Fruit fly (Drosophila melanogaster): ENCODE measurements around the gene CG31760.

CG31760 gene

DNA sequence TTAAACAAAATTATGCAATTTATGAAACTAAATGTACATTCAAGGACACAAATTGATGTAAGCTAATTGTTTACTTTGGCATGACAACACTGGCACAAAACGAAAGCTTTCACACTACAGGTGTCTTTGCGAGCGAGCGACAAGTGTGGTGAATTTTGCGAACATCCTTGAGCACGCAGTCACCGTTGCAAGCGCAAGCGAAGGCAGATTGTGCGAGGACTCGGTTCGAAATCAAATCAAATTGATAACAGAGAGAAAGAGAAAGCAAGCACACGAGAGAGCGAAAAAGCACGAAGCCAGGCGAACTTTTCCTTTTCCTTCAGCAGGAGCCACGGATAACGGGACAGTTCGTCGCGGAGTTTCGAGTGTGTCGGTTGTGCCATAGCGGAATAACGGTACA, at the start of gene CG31760:
TSS of gene CG31760 (plus strand) at position 342 of the 400 bp plus-strand sequence.
- no peak for TF ChIP-seq h (optimal IDR thresholded peaks at IDR 0.05)
- no peak for TF ChIP-seq ttk (optimal IDR thresholded peaks at IDR 0.05)
- no peak for TF ChIP-seq insv (optimal IDR thresholded peaks at IDR 0.05)
- no peak for TF ChIP-seq psq (optimal IDR thresholded peaks at IDR 0.05)
- TF ChIP-seq Myc (optimal IDR thresholded peaks at IDR 0.05): no peak
- no peak for TF ChIP-seq Sin3A (optimal IDR thresholded peaks at IDR 0.05)

DNA sequence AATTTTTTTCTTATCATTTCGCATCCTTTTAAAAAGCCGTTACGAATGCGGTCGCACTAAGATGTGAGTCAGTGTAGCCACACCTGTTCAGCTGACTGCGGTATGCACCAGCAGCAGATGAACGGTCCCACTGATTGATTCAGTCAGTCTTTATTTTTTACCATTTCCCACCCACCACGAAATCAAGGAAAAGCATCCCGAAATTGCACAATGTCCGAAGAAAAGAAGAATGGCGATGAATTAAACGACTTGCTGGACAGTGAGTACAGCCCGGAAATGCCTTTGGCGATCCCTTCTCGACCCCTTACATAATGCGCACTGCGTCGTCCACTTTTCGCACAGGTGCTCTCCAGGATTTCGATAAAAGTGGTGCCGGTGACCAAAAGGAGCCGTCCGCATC, 48.9 kb upstream of the CG31760 start:
- TF ChIP-seq psq (optimal IDR thresholded peaks at IDR 0.05) (no peak), Sin3A (optimal IDR thresholded peaks at IDR 0.05) (no peak), h (optimal IDR thresholded peaks at IDR 0.05) (no peak), Myc (optimal IDR thresholded peaks at IDR 0.05) (no peak), insv (optimal IDR thresholded peaks at IDR 0.05) (no peak), ttk (optimal IDR thresholded peaks at IDR 0.05) (no peak)

- TF ChIP-seq psq (optimal IDR thresholded peaks at IDR 0.05): no peak
- TF ChIP-seq insv (optimal IDR thresholded peaks at IDR 0.05): no peak
- TF ChIP-seq ttk (optimal IDR thresholded peaks at IDR 0.05): no peak
- no peak for TF ChIP-seq Myc (optimal IDR thresholded peaks at IDR 0.05)
- TF ChIP-seq h (optimal IDR thresholded peaks at IDR 0.05): no peak
- TF ChIP-seq Sin3A (optimal IDR thresholded peaks at IDR 0.05): no peak
Measured at dm6 chr2L:12096396-12096813, 46.2 kb upstream of the CG31760 start, which contains the start of the genes CG6712 and Mt2. Gene CG6712, minus strand, starts transcription at chr2L:12096511. Gene Mt2, plus strand, starts transcription at chr2L:12096525.

DNA sequence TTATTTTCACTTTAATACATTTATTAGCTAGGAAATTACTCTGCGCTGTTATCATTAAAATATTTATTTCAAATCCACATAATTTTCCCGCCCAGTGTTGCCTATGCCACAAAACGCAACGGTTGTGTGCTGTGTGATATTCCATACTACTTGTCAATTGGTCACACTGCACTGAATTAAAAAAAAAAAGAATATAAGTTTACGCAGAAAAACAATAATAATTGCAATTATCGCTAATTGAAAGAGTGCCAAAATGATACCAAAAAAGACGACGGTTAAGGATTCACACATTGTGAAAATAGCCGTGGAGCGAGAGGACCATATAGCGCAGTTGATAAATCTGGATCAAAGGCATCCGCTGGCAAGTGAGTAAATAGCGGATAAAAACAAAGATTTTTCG, 44.9 kb upstream of the CG31760 start, which contains the start of gene Ced-12:
TSS of gene Ced-12 (plus strand) at position 141 of the 400 bp plus-strand sequence.
- TF ChIP-seq ttk (optimal IDR thresholded peaks at IDR 0.05): no peak
- no peak for TF ChIP-seq Sin3A (optimal IDR thresholded peaks at IDR 0.05)
- TF ChIP-seq h (optimal IDR thresholded peaks at IDR 0.05): no peak
- no peak for TF ChIP-seq insv (optimal IDR thresholded peaks at IDR 0.05)
- no peak for TF ChIP-seq psq (optimal IDR thresholded peaks at IDR 0.05)
- no peak for TF ChIP-seq Myc (optimal IDR thresholded peaks at IDR 0.05)

- TF ChIP-seq psq (optimal IDR thresholded peaks at IDR 0.05): no peak
- no peak for TF ChIP-seq Sin3A (optimal IDR thresholded peaks at IDR 0.05)
- no peak for TF ChIP-seq ttk (optimal IDR thresholded peaks at IDR 0.05)
- TF ChIP-seq insv (optimal IDR thresholded peaks at IDR 0.05): no peak
- TF ChIP-seq Myc (optimal IDR thresholded peaks at IDR 0.05): no peak
Measured at dm6 chr2L:12103231-12104210, 39.1 kb upstream of the CG31760 start, which contains the start of the genes Patsas and ThrRS. Gene Patsas, minus strand, starts transcription at chr2L:12103285. Gene ThrRS, plus strand, starts transcription at chr2L:12103751.

DNA sequence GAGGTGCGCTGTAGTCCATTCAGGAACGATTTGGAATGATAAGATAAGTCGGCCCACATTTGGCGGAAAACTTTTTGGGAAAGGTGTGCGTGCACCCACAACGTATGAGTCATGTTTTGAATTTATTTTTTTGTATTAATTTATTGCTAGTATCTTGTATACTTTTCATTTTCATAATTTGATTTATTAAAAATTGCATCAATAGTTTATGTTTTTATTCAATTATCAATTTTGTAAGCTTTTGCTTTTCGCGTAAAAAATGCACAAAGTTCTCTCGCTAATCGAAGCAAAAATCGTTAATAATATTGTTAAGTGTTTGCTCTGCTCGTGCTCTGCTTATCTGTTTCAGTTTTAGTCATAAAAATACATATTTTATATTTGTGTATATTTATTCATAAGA, 35.5 kb upstream of the CG31760 start:
- TF ChIP-seq psq (optimal IDR thresholded peaks at IDR 0.05): no peak
- TF ChIP-seq Myc (optimal IDR thresholded peaks at IDR 0.05): no peak
- TF ChIP-seq insv (optimal IDR thresholded peaks at IDR 0.05): no peak
- TF ChIP-seq h (optimal IDR thresholded peaks at IDR 0.05): no peak

dm6 chr2L:12108779-12109564, 33.6 kb upstream of the CG31760 start, which contains the start of the genes Rab6 and Phae1:
Gene Rab6, minus strand, starts transcription at chr2L:12109116.
Gene Phae1, plus strand, starts transcription at chr2L:12109417.
- TF ChIP-seq psq (optimal IDR thresholded peaks at IDR 0.05) (no peak), ttk (optimal IDR thresholded peaks at IDR 0.05) (no peak), Myc (optimal IDR thresholded peaks at IDR 0.05) (no peak), insv (optimal IDR thresholded peaks at IDR 0.05) (no peak), h (optimal IDR thresholded peaks at IDR 0.05) (no peak), Sin3A (optimal IDR thresholded peaks at IDR 0.05) (no peak)

DNA sequence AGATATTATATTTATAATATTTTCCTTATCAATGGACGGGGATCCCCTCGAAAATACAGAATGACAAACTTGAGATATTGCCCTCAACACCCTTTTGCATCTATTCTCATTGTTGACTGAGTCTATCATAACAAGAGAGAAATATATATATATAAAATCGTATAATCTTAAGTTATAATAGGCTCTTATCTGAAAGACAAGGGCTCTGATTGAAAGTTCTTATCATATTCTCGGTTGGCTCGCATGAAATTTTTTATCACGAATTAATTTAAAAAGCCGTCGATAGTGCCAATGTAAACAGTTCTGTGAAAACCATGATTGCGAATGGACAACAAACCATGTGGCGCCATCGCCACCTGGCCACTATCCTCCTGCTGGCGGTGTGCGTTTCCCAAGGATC, 31.8 kb upstream of the CG31760 start, which contains the start of gene Phae2:
TSS of gene Phae2 (plus strand) at position 301 of the 400 bp plus-strand sequence.
- TF ChIP-seq insv (optimal IDR thresholded peaks at IDR 0.05) (no peak), psq (optimal IDR thresholded peaks at IDR 0.05) (no peak), Myc (optimal IDR thresholded peaks at IDR 0.05) (no peak), ttk (optimal IDR thresholded peaks at IDR 0.05) (no peak), h (optimal IDR thresholded peaks at IDR 0.05) (no peak), Sin3A (optimal IDR thresholded peaks at IDR 0.05) (no peak)

DNA sequence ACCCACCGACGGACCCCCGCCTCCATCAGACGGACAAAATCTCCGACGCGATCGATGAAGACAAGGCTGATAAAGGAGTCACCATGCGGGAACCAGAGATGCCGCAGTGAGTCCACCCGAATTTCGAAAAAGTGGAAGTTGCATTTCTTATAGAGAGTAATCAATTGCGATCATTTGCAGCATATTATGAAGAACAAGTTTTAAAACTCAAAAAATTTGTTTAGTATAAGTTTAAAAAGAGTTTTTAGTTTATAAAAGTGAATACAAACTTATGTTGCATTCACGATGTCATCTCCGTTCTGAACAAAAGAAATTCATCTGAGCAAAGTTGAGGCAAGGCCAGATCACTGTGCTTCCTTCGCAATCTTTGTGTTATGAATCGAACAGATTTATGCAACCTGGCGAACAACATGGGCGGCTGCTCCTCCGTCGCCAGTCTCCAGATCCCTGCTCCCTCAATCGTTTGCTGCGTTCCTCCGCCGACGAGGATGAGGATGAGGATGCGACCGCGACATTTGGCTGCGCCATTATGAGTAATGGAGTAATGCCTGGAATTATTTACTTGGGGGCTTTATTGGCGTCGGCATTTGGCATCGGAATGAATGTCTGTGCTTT, 29.5 kb upstream of the CG31760 start:
- TF ChIP-seq Sin3A (optimal IDR thresholded peaks at IDR 0.05) (no peak), Myc (optimal IDR thresholded peaks at IDR 0.05) (no peak), insv (optimal IDR thresholded peaks at IDR 0.05) (no peak), h (optimal IDR thresholded peaks at IDR 0.05) (no peak), ttk (optimal IDR thresholded peaks at IDR 0.05) (no peak), psq (optimal IDR thresholded peaks at IDR 0.05) (no peak)

- TF ChIP-seq insv (optimal IDR thresholded peaks at IDR 0.05) (no peak), ttk (optimal IDR thresholded peaks at IDR 0.05) (no peak), Sin3A (optimal IDR thresholded peaks at IDR 0.05) (no peak), Myc (optimal IDR thresholded peaks at IDR 0.05) (no peak), psq (optimal IDR thresholded peaks at IDR 0.05) (no peak), h (optimal IDR thresholded peaks at IDR 0.05) (no peak)
Measured at dm6 chr2L:12114159-12114558, 28.4 kb upstream of the CG31760 start, which contains the start of gene CG17211. Gene CG17211, plus strand, starts transcription at chr2L:12114360.

DNA sequence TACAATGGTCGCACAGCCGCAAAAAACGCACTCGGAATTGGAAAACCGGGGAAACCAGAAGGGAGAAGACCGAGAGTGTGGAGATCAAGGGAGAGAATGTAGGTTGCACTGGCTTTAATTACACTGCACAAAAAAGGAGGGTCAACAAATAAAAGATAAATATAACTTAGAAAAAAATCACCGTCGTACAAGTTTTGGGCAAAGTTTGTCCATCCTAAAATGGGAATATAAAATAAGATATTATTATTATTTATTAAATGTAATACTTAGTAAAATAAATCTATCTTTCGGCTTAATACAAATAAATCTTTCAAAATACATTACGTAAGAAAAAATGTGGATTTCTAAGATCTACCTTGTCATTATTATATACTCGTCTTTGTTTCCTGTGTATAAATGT, 26.8 kb upstream of the CG31760 start:
- TF ChIP-seq Sin3A (optimal IDR thresholded peaks at IDR 0.05): no peak
- TF ChIP-seq h (optimal IDR thresholded peaks at IDR 0.05): no peak
- no peak for TF ChIP-seq Myc (optimal IDR thresholded peaks at IDR 0.05)
- no peak for TF ChIP-seq insv (optimal IDR thresholded peaks at IDR 0.05)
- no peak for TF ChIP-seq psq (optimal IDR thresholded peaks at IDR 0.05)
- no peak for TF ChIP-seq ttk (optimal IDR thresholded peaks at IDR 0.05)

Measured in Kc167 (cell line).